Worm (Caenorhabditis elegans): Measurements from ENCODE around the gene clec-72.

clec-72 gene

DNA sequence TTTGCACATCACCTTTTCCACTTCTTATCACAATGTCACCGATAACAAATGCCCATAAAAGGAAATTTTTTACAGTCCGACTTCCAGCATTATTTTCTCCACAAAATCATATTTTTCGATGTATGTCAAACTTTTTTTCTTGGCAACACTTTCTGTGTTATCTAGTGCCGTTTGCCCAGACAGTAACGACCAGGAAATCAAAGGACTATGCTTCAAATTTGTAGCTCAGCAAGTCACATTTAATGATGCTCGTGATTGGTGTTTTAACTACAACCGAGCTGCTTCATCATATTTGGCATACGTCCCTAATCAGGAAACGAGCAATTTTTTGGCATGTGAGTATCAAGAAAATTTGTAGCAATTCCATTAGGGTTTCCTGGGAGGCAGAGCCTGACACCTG is 18.9 kb downstream of the clec-72 start:
- TF ChIP-seq lir-1 (GFP tag; conservative IDR thresholded peaks at IDR 0.05): no peak
- TF ChIP-seq nhr-80 (tag; optimal IDR thresholded peaks at IDR 0.05): peak; percentile 13

DNA sequence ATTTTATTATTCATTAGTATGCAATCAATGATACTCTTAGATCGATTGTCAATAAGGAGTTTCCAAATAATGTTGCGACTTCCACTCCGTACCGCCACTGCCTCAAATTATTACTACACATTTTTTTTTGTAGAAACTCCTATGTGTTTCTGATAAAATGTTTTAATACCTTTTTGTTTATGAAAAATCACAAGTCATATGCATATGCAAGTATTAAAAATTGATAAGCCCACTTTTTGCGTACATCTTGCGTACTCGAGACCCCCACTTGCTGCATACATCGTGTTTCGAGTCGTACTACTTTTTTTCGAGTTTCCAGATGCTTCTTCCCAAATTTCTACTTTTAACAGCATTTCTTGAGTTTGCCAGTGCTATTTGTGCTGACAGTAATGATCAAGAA is 20.4 kb downstream of the clec-72 start, which contains the start of gene clec-76:
clec-76 (plus strand) TSS at position 234 of the 400 bp plus-strand sequence.
- TF ChIP-seq madf-3 (GFP tag; IDR thresholded peaks at IDR 0.05) (no peak), nhr-179 (tag; optimal IDR thresholded peaks at IDR 0.05) (no peak), sea-2 (GFP tag; IDR thresholded peaks at IDR 0.05) (no peak), gei-17 (GFP tag; optimal IDR thresholded peaks at IDR 0.05) (no peak), dpl-1 (GFP tag; optimal IDR thresholded peaks at IDR 0.05) (no peak), Y56A3A.18 (GFP tag; IDR thresholded peaks at IDR 0.05) (no peak), ceh-91 (GFP tag; IDR thresholded peaks at IDR 0.05) (no peak), ztf-3 (GFP tag; optimal IDR thresholded peaks at IDR 0.05) (no peak)

DNA sequence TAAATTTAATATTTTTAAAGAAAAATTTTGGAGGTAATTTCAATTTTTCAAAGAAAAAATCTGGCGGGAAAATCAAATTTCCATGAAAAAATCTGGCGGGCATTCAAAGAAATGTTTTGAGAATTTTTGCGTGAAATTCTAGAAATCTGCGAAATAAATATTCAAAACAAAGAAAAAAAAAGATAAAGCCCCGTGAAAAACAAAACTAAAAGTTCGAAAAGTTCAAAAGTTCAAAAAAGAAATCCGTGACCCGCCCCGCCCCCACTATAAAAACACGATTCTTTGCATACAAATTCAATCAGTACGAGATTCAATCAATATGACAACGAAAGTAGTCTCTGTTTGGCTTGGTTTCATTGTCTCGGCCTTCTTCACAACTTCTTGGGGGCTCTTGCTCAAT is 28.4 kb downstream of the clec-72 start, which contains the start of gene clec-79:
clec-79 (plus strand) TSS at position 301 of the 400 bp plus-strand sequence.
- TF ChIP-seq B0019.2 (GFP tag; conservative IDR thresholded peaks at IDR 0.05) (no peak), ztf-26 (tag; optimal IDR thresholded peaks at IDR 0.05) (no peak), lir-1 (GFP tag; conservative IDR thresholded peaks at IDR 0.05) (no peak), atf-7 (tag; optimal IDR thresholded peaks at IDR 0.05) (no peak), lsl-1 (GFP tag; optimal IDR thresholded peaks at IDR 0.05) (no peak), tbx-9 (tag; optimal IDR thresholded peaks at IDR 0.05; ENCODE audit: borderline replicate concordance) (no peak), hrde-1 (tag; optimal IDR thresholded peaks at IDR 0.05; ENCODE audit: borderline replicate concordance) (no peak), hlh-12 (tag; optimal IDR thresholded peaks at IDR 0.05) (no peak), mel-28 (tag; optimal IDR thresholded peaks at IDR 0.05; ENCODE audit: borderline replicate concordance) (no peak), nhr-179 (tag; optimal IDR thresholded peaks at IDR 0.05) (no peak), pha-4 (tag; optimal IDR thresholded peaks at IDR 0.05) (no peak), F10E7.11 (tag; optimal IDR thresholded peaks at IDR 0.05) (no peak), nhr-120 (GFP tag; IDR thresholded peaks at IDR 0.05) (no peak), F22D6.2 (tag; optimal IDR thresholded peaks at IDR 0.05) (no peak), xnd-1 (tag; optimal IDR thresholded peaks at IDR 0.05) (no peak), zim-3 (tag; optimal IDR thresholded peaks at IDR 0.05) (no peak), lin-26 (GFP tag; IDR thresholded peaks at IDR 0.05) (no peak), ceh-79 (tag; optimal IDR thresholded peaks at IDR 0.05) (no peak), die-1 (tag; optimal IDR thresholded peaks at IDR 0.05) (no peak)

DNA sequence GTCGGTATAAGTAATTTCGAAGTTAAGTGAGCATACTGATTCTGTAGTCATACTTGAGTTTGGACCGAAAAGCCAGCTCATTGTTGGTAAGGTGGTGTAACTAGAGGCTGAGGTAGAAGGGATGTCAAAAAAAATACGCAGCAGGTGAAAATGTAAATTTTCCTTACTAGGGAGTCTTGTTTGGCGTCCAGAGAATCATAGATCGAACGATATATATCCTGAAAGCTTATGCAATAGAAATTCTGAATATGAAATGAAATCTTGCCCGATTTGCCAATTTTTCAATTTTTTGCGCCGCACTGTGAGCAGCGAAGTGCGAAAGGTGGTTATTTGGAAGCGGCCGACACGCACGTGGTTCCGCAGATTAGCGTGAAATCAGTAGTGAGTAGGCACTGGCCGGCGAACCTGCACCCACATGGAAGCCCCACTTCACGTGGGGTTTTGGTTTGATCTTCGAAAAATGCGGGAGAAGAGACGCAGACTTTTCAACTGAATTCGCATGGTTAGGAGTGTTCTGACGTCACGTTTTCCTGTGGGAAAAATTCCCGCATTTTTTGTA is 33.4 kb downstream of the clec-72 start, which contains the start of gene srh-220:
srh-220 (minus strand) TSS at position 51 of the 559 bp plus-strand sequence.
- no peak for TF ChIP-seq unc-62 (GFP tag; optimal IDR thresholded peaks at IDR 0.05)
- no peak for TF ChIP-seq nhr-80 (tag; optimal IDR thresholded peaks at IDR 0.05)
- TF ChIP-seq zfh-2 (GFP tag; conservative IDR thresholded peaks at IDR 0.05): no peak
- 0 out of 2 replicates have a peak, but pooled peaks have one; percentile 67 for TF ChIP-seq F37B4.10 (GFP tag; IDR thresholded peaks at IDR 0.05)
- TF ChIP-seq F39B2.1 (GFP tag; IDR thresholded peaks at IDR 0.05): no peak

DNA sequence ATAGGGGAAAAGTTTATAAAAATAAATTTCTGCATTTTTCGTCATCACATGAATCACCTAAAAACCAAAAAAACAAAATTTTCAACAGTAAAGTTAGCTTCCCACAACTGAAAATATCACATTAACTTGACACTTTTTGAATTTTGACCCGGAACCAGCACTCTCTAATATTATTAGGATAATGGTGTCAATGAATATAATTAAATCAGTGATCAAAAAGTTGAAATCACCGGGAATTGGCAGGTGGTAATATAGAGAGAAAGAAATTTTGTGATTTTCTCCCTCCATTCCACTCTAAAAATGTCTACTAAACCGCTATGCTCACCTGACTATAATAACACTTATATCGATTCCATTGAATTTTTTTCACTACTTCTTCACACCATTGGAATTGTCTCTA is 34.9 kb downstream of the clec-72 start, which contains the start of gene srh-222:
srh-222 (plus strand) TSS at position 301 of the 400 bp plus-strand sequence.
- no peak for TF ChIP-seq mes-4 (tag; optimal IDR thresholded peaks at IDR 0.05)
- no peak for TF ChIP-seq ama-1 (optimal IDR thresholded peaks at IDR 0.05)
- no peak for TF ChIP-seq ama-1 (GFP tag; optimal IDR thresholded peaks at IDR 0.05)
- no peak for TF ChIP-seq die-1 (tag; optimal IDR thresholded peaks at IDR 0.05)
- TF ChIP-seq hlh-26 (GFP tag; conservative IDR thresholded peaks at IDR 0.05): no peak
